Worm (Caenorhabditis elegans): ENCODE data around the gene F08F8.9.

- no peak for TF ChIP-seq ces-1 (GFP tag; optimal IDR thresholded peaks at IDR 0.05)
- no peak for TF ChIP-seq nhr-11 (tag; optimal IDR thresholded peaks at IDR 0.05)
- no peak for TF ChIP-seq ceh-90 (tag; optimal IDR thresholded peaks at IDR 0.05)
- no peak for TF ChIP-seq sptf-1 (tag; optimal IDR thresholded peaks at IDR 0.05)
- TF ChIP-seq nhr-237 (tag; optimal IDR thresholded peaks at IDR 0.05) = no peak
Measured at ce11 chrIII:7365602-7366001, 11.8 kb upstream of the F08F8.9 start, which contains the start of gene F08F8.11.
